Worm (Caenorhabditis elegans): ENCODE measurements around the gene H14N18.4.

H14N18.4 gene

DNA sequence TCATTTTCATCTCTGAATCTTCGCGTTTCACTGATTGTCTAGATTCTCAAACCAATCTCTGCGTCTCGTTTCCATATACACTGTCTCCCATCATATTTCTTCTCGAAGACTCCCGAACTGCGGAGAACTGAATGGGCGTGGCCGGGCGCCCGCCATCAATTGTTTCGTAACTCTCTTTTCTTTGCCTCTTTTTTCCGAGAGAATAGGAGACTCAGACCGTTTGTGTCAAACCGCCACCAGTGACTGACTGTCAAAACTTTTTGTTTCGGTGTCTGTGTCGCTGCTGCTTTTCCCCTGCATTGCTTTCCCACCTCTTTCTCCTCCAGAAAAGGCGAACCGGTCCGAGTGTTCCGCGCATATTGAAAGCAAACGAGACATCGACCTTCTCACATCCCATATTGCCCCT, 7.4 kb upstream of the H14N18.4 start, which contains the start of gene unc-23 (continued):
- TF ChIP-seq nhr-28 (tag; optimal IDR thresholded peaks at IDR 0.05) (no peak), lsy-2 (tag; optimal IDR thresholded peaks at IDR 0.05) (peak; percentile 58 to 79), hpl-2 (GFP tag; optimal IDR thresholded peaks at IDR 0.05) (no peak), nhr-47 (tag; optimal IDR thresholded peaks at IDR 0.05) (peak; percentile 76), ceh-8 (GFP tag; optimal IDR thresholded peaks at IDR 0.05) (no peak), sox-4 (tag; optimal IDR thresholded peaks at IDR 0.05) (no peak), lin-14 (GFP tag; optimal IDR thresholded peaks at IDR 0.05) (peak; percentile 94), vab-15 (tag; optimal IDR thresholded peaks at IDR 0.05) (no peak)

DNA sequence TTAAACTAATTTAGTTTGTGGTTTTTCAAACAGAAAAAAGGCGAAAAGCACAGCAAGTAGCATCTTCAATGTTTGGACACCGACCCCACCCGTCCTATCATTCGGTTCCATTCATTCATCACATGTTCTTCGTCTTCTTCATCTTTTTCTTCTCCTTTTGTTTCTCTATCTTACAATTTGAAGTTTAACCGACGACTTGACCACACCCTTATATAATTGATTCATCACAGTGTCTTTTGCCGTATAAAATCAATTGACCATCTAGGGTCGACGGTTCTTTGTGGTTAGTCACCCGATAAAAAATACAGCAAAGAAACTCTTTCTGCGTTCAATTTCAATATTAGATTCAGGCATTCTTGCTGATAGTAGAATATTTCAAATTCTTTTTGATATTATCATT, 6.3 kb upstream of the H14N18.4 start:
- TF ChIP-seq nhr-84 (tag; optimal IDR thresholded peaks at IDR 0.05) (no peak), egl-13 (tag; optimal IDR thresholded peaks at IDR 0.05) (no peak), C34B4.2 (tag; optimal IDR thresholded peaks at IDR 0.05) (no peak), lin-14 (GFP tag; optimal IDR thresholded peaks at IDR 0.05) (peak; percentile 63), nhr-237 (tag; optimal IDR thresholded peaks at IDR 0.05) (no peak), nhr-71 (tag; optimal IDR thresholded peaks at IDR 0.05) (peak; percentile 57), lir-3 (tag; optimal IDR thresholded peaks at IDR 0.05; ENCODE audit: poor library complexity) (no peak), jun-1 (tag; optimal IDR thresholded peaks at IDR 0.05) (no peak), unc-130 (tag; optimal IDR thresholded peaks at IDR 0.05) (peak; percentile 17), pax-3 (tag; optimal IDR thresholded peaks at IDR 0.05) (no peak), hlh-4 (tag; optimal IDR thresholded peaks at IDR 0.05) (no peak), zag-1 (tag; optimal IDR thresholded peaks at IDR 0.05) (no peak), nhr-12 (tag; optimal IDR thresholded peaks at IDR 0.05) (no peak), isw-1 (GFP tag; IDR thresholded peaks at IDR 0.05) (no peak), nhr-76 (tag; optimal IDR thresholded peaks at IDR 0.05) (no peak), C04F5.9 (tag; optimal IDR thresholded peaks at IDR 0.05) (no peak), blmp-1 (tag; optimal IDR thresholded peaks at IDR 0.05) (peak; percentile 73), ceh-88 (GFP tag; IDR thresholded peaks at IDR 0.05) (no peak), nhr-28 (tag; optimal IDR thresholded peaks at IDR 0.05) (no peak), unc-86 (tag; optimal IDR thresholded peaks at IDR 0.05) (no peak), vab-15 (tag; optimal IDR thresholded peaks at IDR 0.05) (no peak), mab-9 (GFP tag; IDR thresholded peaks at IDR 0.05) (no peak), nhr-77 (tag; optimal IDR thresholded peaks at IDR 0.05) (no peak), unc-62 (GFP tag; optimal IDR thresholded peaks at IDR 0.05) (no peak), egl-27 (tag; optimal IDR thresholded peaks at IDR 0.05) (no peak), aha-1 (tag; optimal IDR thresholded peaks at IDR 0.05) (no peak), nhr-85 (tag) (peak; percentile 92), nhr-19 (GFP tag; conservative IDR thresholded peaks at IDR 0.05) (no peak; the same call in 1 of the 2 replicates), elt-2 (tag; optimal IDR thresholded peaks at IDR 0.05) (no peak), aly-2 (tag; optimal IDR thresholded peaks at IDR 0.05) (no peak), ces-1 (GFP tag; optimal IDR thresholded peaks at IDR 0.05) (no peak), ceh-82 (tag; optimal IDR thresholded peaks at IDR 0.05) (no peak), sox-4 (tag; optimal IDR thresholded peaks at IDR 0.05) (no peak), elt-3 (tag; optimal IDR thresholded peaks at IDR 0.05) (peak in 1 of 6 experiments; percentile 38), swsn-7 (tag; optimal IDR thresholded peaks at IDR 0.05) (peak; percentile 22), pqm-1 (tag; optimal IDR thresholded peaks at IDR 0.05) (no peak), lin-13 (GFP tag; optimal IDR thresholded peaks at IDR 0.05) (no peak), mep-1 (tag; optimal IDR thresholded peaks at IDR 0.05) (peak; percentile 34), xbp-1 (tag; optimal IDR thresholded peaks at IDR 0.05) (no peak), unc-98 (GFP tag; IDR thresholded peaks at IDR 0.05) (no peak), tlp-1 (tag; optimal IDR thresholded peaks at IDR 0.05) (no peak), ama-1 (optimal IDR thresholded peaks at IDR 0.05) (no peak), zip-4 (GFP tag; optimal IDR thresholded peaks at IDR 0.05) (no peak), nhr-20 (tag; optimal IDR thresholded peaks at IDR 0.05) (peak; percentile 61), skn-1 (tag; optimal IDR thresholded peaks at IDR 0.05) (peak; percentile 17), ets-5 (GFP tag; IDR thresholded peaks at IDR 0.05) (no peak), nhr-11 (tag; optimal IDR thresholded peaks at IDR 0.05) (no peak), tbx-2 (tag; optimal IDR thresholded peaks at IDR 0.05) (peak; percentile 21), sptf-1 (tag; optimal IDR thresholded peaks at IDR 0.05) (no peak)

Data from whole organism, L1 larva.